Worm (Caenorhabditis elegans) whole organism, L2 larva: ENCODE data around the gene srg-57.
A peak's percentile ranks its signal among the peaks of the same experiment; 100 is the strongest.

ENCODE experiments used
- C34F6.9 ChIP-seq: fragments of 150-350 bp; optimal IDR thresholded peaks from 2 replicates; lab custom pipeline; 2014; ENCODE audit warnings: missing biosample characterization, missing genetic modification characterization
- F13H6.1 ChIP-seq: sonication (generic microtip); optimal IDR thresholded peaks from 2 replicates; lab custom pipeline; 2016; ENCODE audit warnings: missing genetic modification characterization, missing compliant biosample characterization
- Y55F3AM.14 ChIP-seq: fragments of 200-800 bp; sonication (Bioruptor generic); optimal IDR thresholded peaks from 2 replicates; lab custom pipeline; 2018; ENCODE audit warnings: mild to moderate bottlenecking, missing genetic modification characterization, missing compliant biosample characterization
- ZK546.5 ChIP-seq: sonication (generic microtip); optimal IDR thresholded peaks from 2 replicates; lab custom pipeline; 2017; ENCODE audit warnings: missing biosample characterization, missing genetic modification characterization
- aly-2 ChIP-seq: fragments of 150-350 bp; optimal IDR thresholded peaks from 2 replicates; lab custom pipeline; 2014; ENCODE audit warnings: missing biosample characterization, missing genetic modification characterization
- ama-1 ChIP-seq: fragments of 150-350 bp; optimal IDR thresholded peaks from 2 replicates; lab custom pipeline; 2018; ENCODE audit warnings: inconsistent platforms
- blmp-1 ChIP-seq: sonication (generic microtip); optimal IDR thresholded peaks from 2 replicates; lab custom pipeline; 2017; ENCODE audit warnings: missing genetic modification characterization, mild to moderate bottlenecking, missing compliant biosample characterization, antibody characterized with exemption, moderate library complexity; ENCODE audit not compliant: insufficient read depth
- elt-1 ChIP-seq: fragments of 150-350 bp; optimal IDR thresholded peaks from 2 replicates; lab custom pipeline; 2014; ENCODE audit warnings: missing biosample characterization, missing genetic modification characterization
- elt-3 ChIP-seq: sonication (generic microtip); optimal IDR thresholded peaks from 2 replicates; lab custom pipeline; 2017; ENCODE audit warnings: missing biosample characterization, missing genetic modification characterization
- fos-1 ChIP-seq: fragments of 150-350 bp; optimal IDR thresholded peaks from 2 replicates; lab custom pipeline; 2014; ENCODE audit warnings: missing biosample characterization, missing genetic modification characterization
- gmeb-1 ChIP-seq: fragments of 150-350 bp; optimal IDR thresholded peaks from 2 replicates; lab custom pipeline; 2014; ENCODE audit warnings: missing biosample characterization, missing genetic modification characterization
- lin-11 ChIP-seq: fragments of 150-350 bp; sonication (generic microtip); optimal IDR thresholded peaks from 2 replicates; lab custom pipeline; 2014; ENCODE audit warnings: missing biosample characterization, missing genetic modification characterization, inconsistent platforms, mixed read lengths
- lin-13 ChIP-seq: fragments of 150-350 bp; optimal IDR thresholded peaks from 2 replicates; lab custom pipeline; 2014; ENCODE audit warnings: missing biosample characterization, missing genetic modification reagents, missing genetic modification characterization
- lin-39 ChIP-seq: fragments of 150-350 bp; optimal IDR thresholded peaks from 2 replicates; lab custom pipeline; 2014; ENCODE audit warnings: missing biosample characterization, missing genetic modification reagents, missing genetic modification characterization
- mbf-1 ChIP-seq: sonication (generic microtip); optimal IDR thresholded peaks from 2 replicates; lab custom pipeline; 2017; ENCODE audit warnings: missing biosample characterization, missing genetic modification characterization
- nhr-11 ChIP-seq: fragments of 150-350 bp; optimal IDR thresholded peaks from 2 replicates; lab custom pipeline; 2014; ENCODE audit warnings: missing biosample characterization, missing genetic modification characterization
- nhr-12 ChIP-seq: fragments of 150-350 bp; optimal IDR thresholded peaks from 2 replicates; lab custom pipeline; 2014; ENCODE audit warnings: missing biosample characterization, missing genetic modification characterization
- nhr-6 ChIP-seq: fragments of 150-350 bp; optimal IDR thresholded peaks from 2 replicates; lab custom pipeline; 2014; ENCODE audit warnings: missing biosample characterization, missing genetic modification characterization
- nhr-77 ChIP-seq: fragments of 150-350 bp; optimal IDR thresholded peaks from 2 replicates; lab custom pipeline; 2014; ENCODE audit warnings: missing biosample characterization, missing genetic modification characterization
- peb-1 ChIP-seq: fragments of 150-350 bp; optimal IDR thresholded peaks from 2 replicates; lab custom pipeline; 2014; ENCODE audit warnings: missing biosample characterization, missing genetic modification characterization
- sem-4 ChIP-seq: fragments of 150-350 bp; optimal IDR thresholded peaks from 2 replicates; lab custom pipeline; 2014; ENCODE audit warnings: missing biosample characterization, missing genetic modification reagents, missing genetic modification characterization
- sma-3 ChIP-seq: sonication (generic microtip); optimal IDR thresholded peaks from 2 replicates; lab custom pipeline; 2016; ENCODE audit warnings: missing genetic modification reagents, missing genetic modification characterization, missing compliant biosample characterization
- sma-9 ChIP-seq, 2 experiments: fragments of 150-350 bp in 1 of 2; sonication (generic microtip) in 1 of 2; optimal IDR thresholded peaks; 2 replicates each; lab custom pipeline; 2014 to 2016; ENCODE audit warnings: missing genetic modification characterization in 2 of 2, mild to moderate bottlenecking in 1 of 2, missing biosample characterization in 1 of 2, missing compliant biosample characterization in 1 of 2, missing genetic modification reagents in 1 of 2, moderate library complexity in 1 of 2
- snpc-4 ChIP-seq: fragments of 150-350 bp; optimal IDR thresholded peaks from 2 replicates; lab custom pipeline; 2014; ENCODE audit warnings: missing biosample characterization, missing genetic modification characterization
- unc-39 ChIP-seq: fragments of 150-350 bp; optimal IDR thresholded peaks from 2 replicates; lab custom pipeline; 2014; ENCODE audit warnings: missing biosample characterization, missing genetic modification characterization
- unc-55 ChIP-seq: fragments of 150-350 bp; sonication (generic microtip); optimal IDR thresholded peaks from 3 replicates; lab custom pipeline; 2014; ENCODE audit warnings: missing biosample characterization, missing genetic modification reagents, missing genetic modification characterization
- zag-1 ChIP-seq: fragments of 150-350 bp; optimal IDR thresholded peaks from 2 replicates; lab custom pipeline; 2014; ENCODE audit warnings: missing biosample characterization, missing genetic modification characterization
- ztf-1 ChIP-seq: fragments of 200-800 bp; sonication (Bioruptor generic); conservative IDR thresholded peaks from 2 replicates; pipeline ENCODE4 v1.3.6; 2022; ENCODE audit warnings: missing genetic modification characterization, missing compliant biosample characterization
- ztf-11 ChIP-seq: sonication (generic microtip); optimal IDR thresholded peaks from 2 replicates; lab custom pipeline; 2017; ENCODE audit warnings: missing biosample characterization, missing genetic modification characterization

srg-57 gene

ce11 chrV:2767465-2767864, 33.2 kb upstream of the srg-57 start, which contains the start of gene R05D8.9:
TSS of gene R05D8.9 (minus strand) at chrV:2767565.
- no peak for TF ChIP-seq elt-3 (tag; lab: Kevin White, UChicago)
- TF ChIP-seq nhr-12 (tag; lab: Kevin White, UChicago): no peak
- no peak for TF ChIP-seq C34F6.9 (tag; lab: Kevin White, UChicago)
- no peak for TF ChIP-seq elt-1 (tag; lab: Kevin White, UChicago)
- TF ChIP-seq nhr-11 (tag; lab: Kevin White, UChicago): no peak
- TF ChIP-seq, all 48 proteins: peak for 0

- TF ChIP-seq ZK546.5 (tag; lab: Kevin White, UChicago) (no peak), nhr-77 (tag; lab: Kevin White, UChicago) (no peak), sem-4 (tag; lab: Kevin White, UChicago) (no peak), fos-1 (tag; lab: Kevin White, UChicago) (peak; percentile 69), gmeb-1 (tag; lab: Kevin White, UChicago) (no peak), aly-2 (no peak), sma-3 (no peak), zag-1 (tag; lab: Kevin White, UChicago) (no peak), lin-39 (no peak)
Observed at ce11 chrV:2765052-2765451, 30.8 kb upstream of the srg-57 start, which contains the start of gene dhs-14. TSS of gene dhs-14 (minus strand) at chrV:2765200.

- no peak for TF ChIP-seq mbf-1 (tag; lab: Kevin White, UChicago)
- TF ChIP-seq ZK546.5 (tag; lab: Kevin White, UChicago): no peak
- no peak for TF ChIP-seq ztf-1
- TF ChIP-seq ama-1 (lab: Kevin White, UChicago): no peak
- TF ChIP-seq zag-1 (tag; lab: Kevin White, UChicago): no peak
- TF ChIP-seq nhr-77 (tag; lab: Kevin White, UChicago): no peak
- TF ChIP-seq peb-1 (tag; lab: Kevin White, UChicago): no peak
- no peak for TF ChIP-seq gmeb-1 (tag; lab: Kevin White, UChicago)
- TF ChIP-seq unc-55: no peak
- no peak for TF ChIP-seq unc-39
- no peak for TF ChIP-seq Y55F3AM.14
- no peak for TF ChIP-seq blmp-1 (tag; lab: Kevin White, UChicago)
Observed at ce11 chrV:2763105-2763504, 28.8 kb upstream of the srg-57 start, which contains the start of gene R05D8.7. TSS of gene R05D8.7 (minus strand) at chrV:2763208.

DNA sequence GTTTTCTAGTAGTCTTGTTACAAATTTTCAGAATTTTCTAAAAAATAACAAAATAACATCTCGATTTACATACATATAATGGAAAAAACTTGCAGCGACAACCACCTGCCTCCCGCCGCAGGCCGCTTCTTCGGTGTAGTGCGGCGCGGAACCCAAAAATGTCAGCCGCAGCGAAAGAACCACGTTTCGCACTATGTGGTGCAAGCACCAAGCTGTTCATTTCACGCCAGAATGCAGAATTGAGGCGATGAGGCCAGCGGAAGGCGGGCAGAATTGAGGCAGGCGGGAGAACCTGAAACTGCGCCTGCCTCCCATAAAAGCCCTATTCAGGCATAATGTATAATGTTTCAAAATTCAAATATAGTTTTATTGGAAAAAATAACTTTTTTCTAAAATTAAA, 27.2 kb upstream of the srg-57 start:
- TF ChIP-seq sma-3: no peak

ce11 chrV:2759456-2759855, 25.2 kb upstream of the srg-57 start, which contains the start of gene srg-58:
TSS of gene srg-58 (minus strand) at chrV:2759556.
- TF ChIP-seq nhr-6 (no peak), lin-39 (no peak), sma-9 (GFP tag; optimal IDR thresholded peaks at IDR 0.05; lab: Kevin White, UChicago) (no peak), sma-9 (tag; optimal IDR thresholded peaks at IDR 0.05; lab: Kevin White, UChicago) (no peak), ztf-11 (tag; lab: Kevin White, UChicago) (no peak), F13H6.1 (tag; lab: Kevin White, UChicago) (no peak), snpc-4 (tag; lab: Kevin White, UChicago) (no peak), elt-3 (tag; lab: Kevin White, UChicago) (no peak), lin-11 (tag; lab: Kevin White, UChicago) (no peak), aly-2 (no peak), unc-55 (no peak), lin-13 (GFP tag; lab: Kevin White, UChicago) (no peak), mbf-1 (tag; lab: Kevin White, UChicago) (no peak), ztf-1 (no peak)

- no peak for TF ChIP-seq lin-13 (GFP tag; lab: Kevin White, UChicago)
- no peak for TF ChIP-seq F13H6.1 (tag; lab: Kevin White, UChicago)
- no peak for TF ChIP-seq gmeb-1 (tag; lab: Kevin White, UChicago)
- no peak for TF ChIP-seq unc-55
Observed at ce11 chrV:2758437-2758836, 24.2 kb upstream of the srg-57 start.
